Fruit fly (Drosophila melanogaster) whole organism, embryonic: ENCODE measurements around the gene Alp13.

Experiments
- CG12659 ChIP-seq: fragments of 200-800 bp; sonication (Bioruptor generic); optimal IDR thresholded peaks from 3 replicates; lab custom pipeline; 2017; ENCODE audit warnings: mild to moderate bottlenecking, missing biosample characterization, missing genetic modification reagents, missing genetic modification characterization
- CG18011 ChIP-seq: fragments of 200-800 bp; sonication (Bioruptor generic); optimal IDR thresholded peaks from 2 replicates; lab custom pipeline; 2017; ENCODE audit warnings: missing biosample characterization, missing genetic modification characterization, mild to moderate bottlenecking, moderate library complexity, missing genotype
- CG18262 ChIP-seq: fragments of 200-800 bp; optimal IDR thresholded peaks from 3 replicates; lab custom pipeline; 2019; ENCODE audit warnings: missing biosample characterization, mild to moderate bottlenecking, missing genetic modification characterization, moderate library complexity
- CG18476 ChIP-seq: fragments of 200-800 bp; sonication (Bioruptor generic); optimal IDR thresholded peaks from 2 replicates; lab custom pipeline; 2016; ENCODE audit warnings: missing biosample characterization, mild to moderate bottlenecking, missing genetic modification characterization
- CG2875 ChIP-seq: fragments of 200-800 bp; sonication (Bioruptor generic); optimal IDR thresholded peaks from 2 replicates; lab custom pipeline; 2017; ENCODE audit warnings: missing biosample characterization, mild to moderate bottlenecking, missing genetic modification characterization, missing genetic modification reagents
- CG30431 ChIP-seq: fragments of 200-800 bp; sonication (Bioruptor generic); optimal IDR thresholded peaks from 2 replicates; lab custom pipeline; 2017; ENCODE audit warnings: missing biosample characterization, missing genetic modification characterization
- CG31441 ChIP-seq: fragments of 200-800 bp; sonication (Bioruptor generic); IDR thresholded peaks from 2 replicates; pipeline ENCODE4 v1.3.6; 2022; ENCODE audit warnings: missing biosample characterization, missing genetic modification characterization
- CG3163 ChIP-seq: fragments of 200-800 bp; sonication (Bioruptor generic); optimal IDR thresholded peaks from 3 replicates; lab custom pipeline; 2016; ENCODE audit warnings: missing biosample characterization, missing genetic modification characterization
- CG33557 ChIP-seq: fragments of 200-800 bp; sonication (Bioruptor generic); optimal IDR thresholded peaks from 2 replicates; lab custom pipeline; 2019; ENCODE audit warnings: missing biosample characterization, mild to moderate bottlenecking, missing genetic modification characterization, moderate library complexity
- CG3995 ChIP-seq: fragments of 200-800 bp; sonication (Bioruptor generic); optimal IDR thresholded peaks from 3 replicates; lab custom pipeline; 2016; ENCODE audit warnings: missing biosample characterization, missing genetic modification characterization
- CG5180 ChIP-seq: fragments of 200-800 bp; sonication (Bioruptor generic); optimal IDR thresholded peaks from 3 replicates; lab custom pipeline; 2017; ENCODE audit warnings: missing biosample characterization, missing genetic modification characterization, mild to moderate bottlenecking, moderate library complexity, missing genetic modification reagents
- CG5245 ChIP-seq: fragments of 200-800 bp; sonication (Bioruptor generic); optimal IDR thresholded peaks from 3 replicates; lab custom pipeline; 2016; ENCODE audit warnings: missing biosample characterization, missing genetic modification characterization
- CG6272 ChIP-seq: fragments of 200-800 bp; sonication (Bioruptor generic); IDR thresholded peaks from 2 replicates; pipeline ENCODE4 v1.3.6; 2022; ENCODE audit warnings: missing biosample characterization, missing genetic modification characterization
- CG6689 ChIP-seq: fragments of 200-800 bp; sonication (Bioruptor generic); IDR thresholded peaks from 2 replicates; pipeline ENCODE4 v1.3.6; 2022; ENCODE audit warnings: missing biosample characterization, missing genetic modification characterization
- CG6813 ChIP-seq: fragments of 200-800 bp; sonication (Bioruptor generic); optimal IDR thresholded peaks from 2 replicates; lab custom pipeline; 2017; ENCODE audit warnings: missing biosample characterization, missing genetic modification characterization, mild to moderate bottlenecking, moderate library complexity, missing genetic modification reagents
- CG8388 ChIP-seq: fragments of 200-800 bp; sonication (Bioruptor generic); optimal IDR thresholded peaks from 2 replicates; lab custom pipeline; 2019; ENCODE audit warnings: missing biosample characterization, mild to moderate bottlenecking, missing genetic modification characterization, moderate library complexity
- Chrac-16 ChIP-seq: fragments of 200-800 bp; sonication (Bioruptor generic); optimal IDR thresholded peaks from 3 replicates; lab custom pipeline; 2016; ENCODE audit warnings: missing biosample characterization, missing genetic modification characterization
- CkIIα-i1 ChIP-seq: fragments of 200-800 bp; sonication (Bioruptor generic); IDR thresholded peaks from 2 replicates; pipeline ENCODE4 v1.3.6; 2022; ENCODE audit warnings: missing biosample characterization, missing genetic modification characterization
- Dad ChIP-seq: fragments of 200-800 bp; sonication (Bioruptor generic); optimal IDR thresholded peaks from 3 replicates; lab custom pipeline; 2016; ENCODE audit warnings: missing biosample characterization, missing genetic modification characterization
- E2f1 ChIP-seq: fragments of 200-800 bp; sonication (Bioruptor generic); IDR thresholded peaks from 2 replicates; pipeline ENCODE4 v1.3.6; 2022; ENCODE audit warnings: missing biosample characterization, missing genetic modification characterization
- HmgD ChIP-seq: fragments of 200-800 bp; sonication (Bioruptor generic); optimal IDR thresholded peaks from 3 replicates; lab custom pipeline; 2016; ENCODE audit warnings: missing biosample characterization, missing genetic modification characterization
- Hr51 ChIP-seq, 2 experiments: fragments of 200-800 bp; sonication (Bioruptor generic); optimal IDR thresholded peaks; 2 replicates in 1 of 2; 3 replicates in 1 of 2; lab custom pipeline; 2016 to 2018; ENCODE audit warnings: missing biosample characterization in 2 of 2, missing genetic modification characterization in 2 of 2, mild to moderate bottlenecking in 1 of 2, moderate library complexity in 1 of 2
- Hsf ChIP-seq: fragments of 200-800 bp; sonication (Bioruptor generic); optimal IDR thresholded peaks from 3 replicates; lab custom pipeline; 2016; ENCODE audit warnings: missing biosample characterization, missing genetic modification characterization
- Lim3 ChIP-seq: fragments of 200-800 bp; sonication (Bioruptor generic); IDR thresholded peaks from 2 replicates; pipeline ENCODE4 v1.3.6; 2022; ENCODE audit warnings: missing biosample characterization, missing genetic modification characterization
- Max ChIP-seq: fragments of 200-800 bp; sonication (Bioruptor generic); optimal IDR thresholded peaks from 2 replicates; lab custom pipeline; 2016; ENCODE audit warnings: missing biosample characterization, mild to moderate bottlenecking, missing genetic modification characterization
- NfI ChIP-seq: fragments of 200-800 bp; sonication (Bioruptor generic); optimal IDR thresholded peaks from 3 replicates; lab custom pipeline; 2018; ENCODE audit warnings: missing biosample characterization, mild to moderate bottlenecking, missing genetic modification characterization, moderate library complexity
- Oaz ChIP-seq: fragments of 200-800 bp; sonication (Bioruptor generic); IDR thresholded peaks from 2 replicates; pipeline ENCODE4 v1.3.6; 2022; ENCODE audit warnings: missing biosample characterization, missing genetic modification characterization
- Opbp ChIP-seq: fragments of 200-800 bp; sonication (Bioruptor generic); IDR thresholded peaks from 3 replicates; pipeline ENCODE4 v1.3.6; 2022; ENCODE audit warnings: missing biosample characterization, missing genetic modification characterization; ENCODE audit not compliant: partially characterized antibody
- Sry-δ ChIP-seq: fragments of 200-800 bp; sonication (Bioruptor generic); optimal IDR thresholded peaks from 2 replicates; lab custom pipeline; 2016; ENCODE audit warnings: missing biosample characterization, missing genetic modification characterization
- Ssrp ChIP-seq: fragments of 200-800 bp; sonication (Bioruptor generic); optimal IDR thresholded peaks from 2 replicates; lab custom pipeline; 2018; ENCODE audit warnings: missing biosample characterization, mild to moderate bottlenecking, missing genetic modification characterization, moderate library complexity
- aop ChIP-seq: fragments of 200-800 bp; sonication (Bioruptor generic); IDR thresholded peaks from 2 replicates; pipeline ENCODE4 v1.3.6; 2022; ENCODE audit warnings: missing biosample characterization, missing genetic modification characterization
- crc ChIP-seq: fragments of 200-800 bp; sonication (Bioruptor generic); optimal IDR thresholded peaks from 2 replicates; lab custom pipeline; 2016; ENCODE audit warnings: missing biosample characterization, missing genetic modification characterization
- dysf ChIP-seq: fragments of 200-800 bp; sonication (Bioruptor generic); IDR thresholded peaks from 3 replicates; pipeline ENCODE4 v1.3.6; 2022; ENCODE audit warnings: missing biosample characterization, missing genetic modification characterization
- ems ChIP-seq: fragments of 200-800 bp; sonication (Bioruptor generic); optimal IDR thresholded peaks from 3 replicates; lab custom pipeline; 2016; ENCODE audit warnings: missing biosample characterization, missing genetic modification characterization
- ewg ChIP-seq: fragments of 200-800 bp; sonication (Bioruptor generic); optimal IDR thresholded peaks from 3 replicates; lab custom pipeline; 2017; ENCODE audit warnings: mild to moderate bottlenecking, missing biosample characterization, missing genetic modification reagents, missing genetic modification characterization
- gce ChIP-seq: fragments of 200-800 bp; sonication (Bioruptor generic); IDR thresholded peaks from 3 replicates; pipeline ENCODE4 v1.3.6; 2022; ENCODE audit warnings: missing biosample characterization, missing genetic modification characterization
- gsb-n ChIP-seq: fragments of 200-800 bp; sonication (Bioruptor generic); optimal IDR thresholded peaks from 3 replicates; lab custom pipeline; 2018; ENCODE audit warnings: missing biosample characterization, mild to moderate bottlenecking, missing genetic modification characterization
- her ChIP-seq: fragments of 200-800 bp; sonication (Bioruptor generic); optimal IDR thresholded peaks from 2 replicates; lab custom pipeline; 2016; ENCODE audit warnings: missing biosample characterization, missing genetic modification characterization
- hkb ChIP-seq, 2 experiments: fragments of 200-800 bp in 1 of 2; fragments of >200 bp in 1 of 2; sonication (Bioruptor generic) in 1 of 2; IDR thresholded peaks in 1 of 2; optimal IDR thresholded peaks in 1 of 2; 2 replicates each; pipeline versions ENCODE4 v1.3.6 to Lab custom; 2017 to 2022; ENCODE audit warnings: missing biosample characterization in 1 of 2, missing genetic modification characterization in 1 of 2
- jing ChIP-seq: fragments of 200-800 bp; sonication (Bioruptor generic); optimal IDR thresholded peaks from 2 replicates; lab custom pipeline; 2018; ENCODE audit warnings: missing biosample characterization, mild to moderate bottlenecking, missing genetic modification characterization
- kni ChIP-seq: fragments of 200-800 bp; sonication (Bioruptor generic); optimal IDR thresholded peaks from 3 replicates; lab custom pipeline; 2017; ENCODE audit warnings: mild to moderate bottlenecking, missing biosample characterization, missing genetic modification reagents, missing genetic modification characterization
- lmd ChIP-seq: fragments of 200-800 bp; sonication (Bioruptor generic); IDR thresholded peaks from 2 replicates; pipeline ENCODE4 v1.3.6; 2022; ENCODE audit warnings: missing biosample characterization, missing genetic modification characterization
- maf-S ChIP-seq: fragments of 200-800 bp; sonication (Bioruptor generic); optimal IDR thresholded peaks from 2 replicates; lab custom pipeline; 2016; ENCODE audit warnings: missing biosample characterization, missing genetic modification characterization
- nom ChIP-seq: fragments of 200-800 bp; sonication (Bioruptor generic); optimal IDR thresholded peaks from 2 replicates; lab custom pipeline; 2017; ENCODE audit warnings: missing biosample characterization, missing genetic modification characterization, mild to moderate bottlenecking, moderate library complexity, missing genetic modification reagents
- oc ChIP-seq: fragments of 200-800 bp; sonication (Bioruptor generic); optimal IDR thresholded peaks from 2 replicates; lab custom pipeline; 2018; ENCODE audit warnings: missing biosample characterization, mild to moderate bottlenecking, missing genetic modification characterization, moderate library complexity
- phol ChIP-seq: fragments of 200-800 bp; sonication (Bioruptor generic); optimal IDR thresholded peaks from 3 replicates; lab custom pipeline; 2018; ENCODE audit warnings: missing biosample characterization, mild to moderate bottlenecking, missing genetic modification characterization, moderate library complexity
- seq ChIP-seq: fragments of 200-800 bp; sonication (Bioruptor generic); IDR thresholded peaks from 2 replicates; pipeline ENCODE4 v1.3.6; 2022; ENCODE audit warnings: missing biosample characterization, missing genetic modification characterization
- vvl ChIP-seq: fragments of 200-800 bp; sonication (Bioruptor generic); IDR thresholded peaks from 2 replicates; pipeline ENCODE4 v1.3.6; 2022; ENCODE audit warnings: missing biosample characterization, missing genetic modification characterization
- zen2 ChIP-seq: fragments of 200-800 bp; sonication (Bioruptor generic); IDR thresholded peaks from 3 replicates; pipeline ENCODE4 v1.3.6; 2022; ENCODE audit warnings: missing biosample characterization, missing genetic modification characterization; ENCODE audit not compliant: partially characterized antibody
- zf30C ChIP-seq: fragments of 200-800 bp; sonication (Bioruptor generic); optimal IDR thresholded peaks from 3 replicates; lab custom pipeline; 2018; ENCODE audit warnings: missing biosample characterization, mild to moderate bottlenecking, missing genetic modification characterization

The Alp13 gene

dm6 chr3R:10084914-10085313 lies 9.7 kb upstream of the Alp13 start (continued):
- no peak for TF ChIP-seq zen2 (GFP tag; lab: Robert Waterston, UW)
- no peak for TF ChIP-seq jing (GFP tag; lab: Kevin White, UChicago)
- no peak for TF ChIP-seq CG3163
- no peak for TF ChIP-seq Dad
- TF ChIP-seq CkIIα-i1 (GFP tag; lab: Robert Waterston, UW) = no peak
- no peak for TF ChIP-seq ewg
- 0 out of 2 replicates have a peak, but pooled peaks have one; percentile 6 for TF ChIP-seq CG6272 (GFP tag; lab: Robert Waterston, UW)
- TF ChIP-seq oc (tag; lab: Kevin White, UChicago) = no peak
- peak; percentile 33 for TF ChIP-seq Hsf (GFP tag; lab: Kevin White, UChicago)
- TF ChIP-seq Sry-δ (GFP tag; lab: Kevin White, UChicago) = no peak
- TF ChIP-seq NfI (GFP tag; lab: Kevin White, UChicago) = peak; percentile 17
- peak; percentile 40 for TF ChIP-seq CG12659 (GFP tag; lab: Kevin White, UChicago)
- TF ChIP-seq CG6689 = no peak
- no peak for TF ChIP-seq kni (GFP tag; lab: Kevin White, UChicago)
- no peak for TF ChIP-seq crc (GFP tag; lab: Kevin White, UChicago)
- TF ChIP-seq Opbp (GFP tag; lab: Robert Waterston, UW) = no peak
- TF ChIP-seq vvl (GFP tag; lab: Robert Waterston, UW) = peak; percentile 62
- TF ChIP-seq phol = no peak
- no peak for TF ChIP-seq CG2875 (GFP tag; lab: Kevin White, UChicago)
- TF ChIP-seq Ssrp (tag; lab: Kevin White, UChicago) = no peak
- peak; percentile 42 for TF ChIP-seq ems (GFP tag; lab: Kevin White, UChicago)
- TF ChIP-seq Chrac-16 = no peak
- TF ChIP-seq CG31441 = no peak
- no peak for TF ChIP-seq zf30C
- no peak for TF ChIP-seq CG5180 (GFP tag; lab: Kevin White, UChicago)
- TF ChIP-seq CG33557 (GFP tag; lab: Kevin White, UChicago) = no peak
- no peak for TF ChIP-seq CG18011 (GFP tag; lab: Kevin White, UChicago)
- peak; percentile 21 for TF ChIP-seq CG6813
- no peak for TF ChIP-seq CG30431 (GFP tag; lab: Kevin White, UChicago)
- TF ChIP-seq gsb-n (tag; lab: Kevin White, UChicago) = no peak
- TF ChIP-seq her (GFP tag; lab: Kevin White, UChicago) = peak; percentile 7
- TF ChIP-seq CG18476 (GFP tag; lab: Kevin White, UChicago) = no peak
- no peak for TF ChIP-seq HmgD
- TF ChIP-seq Max (GFP tag; lab: Kevin White, UChicago) = no peak
- no peak for TF ChIP-seq seq
- TF ChIP-seq gce (GFP tag; lab: Robert Waterston, UW) = peak; percentile 36; the same call in 1 of the 3 replicates
- peak; percentile 65; the same call in 1 of the 2 replicates for TF ChIP-seq lmd
- TF ChIP-seq E2f1 (GFP tag; lab: Robert Waterston, UW) = peak; percentile 41; the same call in 1 of the 2 replicates
- no peak for TF ChIP-seq CG5245 (GFP tag; lab: Kevin White, UChicago)
- no peak for TF ChIP-seq CG8388 (GFP tag; lab: Kevin White, UChicago)
- TF ChIP-seq maf-S (GFP tag; lab: Kevin White, UChicago) = no peak
- TF ChIP-seq Hr51 (GFP tag; optimal IDR thresholded peaks at IDR 0.05; lab: Kevin White, UChicago) = peak; percentile 34 to 37
- no peak for TF ChIP-seq CG18262
- no peak for TF ChIP-seq hkb (optimal IDR thresholded peaks at IDR 0.05; lab: Kevin White, UChicago)
- TF ChIP-seq hkb (GFP tag; IDR thresholded peaks at IDR 0.05; lab: Robert Waterston, UW) = no peak
- TF ChIP-seq Oaz (GFP tag; lab: Robert Waterston, UW) = no peak
- TF ChIP-seq CG3995 (GFP tag; lab: Kevin White, UChicago) = peak; percentile 16
- TF ChIP-seq aop (GFP tag; lab: Robert Waterston, UW) = no peak
- TF ChIP-seq Lim3 (GFP tag; lab: Robert Waterston, UW) = no peak
- peak; percentile 69 for TF ChIP-seq dysf
- no peak for TF ChIP-seq nom (GFP tag; lab: Kevin White, UChicago)
